Worm (Caenorhabditis elegans) whole organism, L4/young adult: ENCODE measurements around the gene jnk-1.

Experiments used
- W03F9.2 ChIP-seq: fragments of 150-350 bp; optimal IDR thresholded peaks from 2 replicates; lab custom pipeline; 2014; ENCODE audit warnings: missing biosample characterization, missing genetic modification characterization
- dao-5 ChIP-seq: sonication (generic microtip); optimal IDR thresholded peaks from 2 replicates; lab custom pipeline; 2016; ENCODE audit warnings: missing genotype, missing genetic modification characterization, moderate library complexity, missing compliant biosample characterization
- him-1 ChIP-seq: sonication (generic microtip); optimal IDR thresholded peaks from 2 replicates; lab custom pipeline; 2016; ENCODE audit warnings: missing genotype, missing genetic modification reagents, missing genetic modification characterization, missing compliant biosample characterization

- TF ChIP-seq him-1 (tag; lab: Kevin White, UChicago), result no peak
- no peak for TF ChIP-seq dao-5 (tag; lab: Kevin White, UChicago)
- no peak for TF ChIP-seq W03F9.2 (tag; lab: Kevin White, UChicago)
Measured at ce11 chrIV:7010835-7011234, 53.4 kb downstream of the jnk-1 start, which contains the start of gene C25A8.1.
